Fruit fly (Drosophila melanogaster): Measurements from ENCODE around the gene Aos1.

Gene Aos1

DNA sequence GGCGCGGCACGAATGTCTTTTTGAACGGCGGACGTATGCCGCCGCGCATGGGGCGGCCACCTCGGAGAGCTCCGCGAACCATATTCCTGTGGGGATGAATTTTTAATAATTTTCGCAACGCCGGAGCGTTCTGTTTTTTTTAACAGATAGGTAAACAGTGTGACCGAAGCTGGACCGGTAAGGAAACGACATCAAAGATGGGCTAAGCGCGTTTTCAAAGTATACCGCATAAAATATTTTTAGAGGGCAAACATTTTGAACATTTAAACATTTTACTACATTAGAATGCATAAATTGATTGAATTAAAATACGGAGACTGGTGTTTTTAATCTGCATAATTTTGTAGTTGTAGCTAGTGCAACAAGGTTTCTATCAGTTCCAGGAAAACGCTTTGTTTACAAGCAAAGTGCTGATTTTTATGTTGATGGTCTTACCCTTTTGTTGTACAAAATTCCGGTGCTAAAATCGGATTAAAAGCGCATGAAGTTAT, 4.5 kb downstream of the Aos1 start, which contains the start of the genes CG5641 and CG5245:
Gene CG5641 (minus strand): TSS at position 163 of the 491 bp plus-strand sequence.
Gene CG5245 (plus strand): TSS at position 441 of the 491 bp plus-strand sequence.
- TF ChIP-seq Rel (GFP tag; optimal IDR thresholded peaks at IDR 0.05) (no peak), Rel (tag; optimal IDR thresholded peaks at IDR 0.05) (peak; percentile 66), usp (GFP tag; optimal IDR thresholded peaks at IDR 0.05) (no peak), h (GFP tag; optimal IDR thresholded peaks at IDR 0.05) (no peak)

DNA sequence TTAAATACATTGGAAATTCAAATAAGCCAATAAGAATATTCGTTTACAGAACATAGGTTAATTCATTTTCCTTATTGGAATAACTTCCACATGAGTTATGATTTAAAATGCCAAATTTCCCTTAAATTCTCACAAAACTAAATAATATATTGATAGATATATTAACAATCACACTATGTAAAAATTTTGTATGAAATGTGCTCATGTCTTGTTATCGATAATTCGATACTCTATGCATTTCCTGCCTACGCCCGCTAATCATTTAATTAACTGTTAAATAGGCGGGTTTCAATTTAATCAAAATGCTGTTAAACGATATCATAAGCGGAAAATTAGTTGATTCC, 7.3 kb downstream of the Aos1 start, which contains the start of gene NANS:
Gene NANS (plus strand): TSS at position 269 of the 344 bp plus-strand sequence.
- TF ChIP-seq N (GFP tag; optimal IDR thresholded peaks at IDR 0.05) (no peak), h (GFP tag; optimal IDR thresholded peaks at IDR 0.05) (no peak), CrebA (GFP tag; optimal IDR thresholded peaks at IDR 0.05; ENCODE audit: borderline replicate concordance) (no peak), Hr83 (GFP tag; optimal IDR thresholded peaks at IDR 0.05; ENCODE audit: poor library complexity, severe bottlenecking) (no peak), Jra (GFP tag; optimal IDR thresholded peaks at IDR 0.05) (no peak)

DNA sequence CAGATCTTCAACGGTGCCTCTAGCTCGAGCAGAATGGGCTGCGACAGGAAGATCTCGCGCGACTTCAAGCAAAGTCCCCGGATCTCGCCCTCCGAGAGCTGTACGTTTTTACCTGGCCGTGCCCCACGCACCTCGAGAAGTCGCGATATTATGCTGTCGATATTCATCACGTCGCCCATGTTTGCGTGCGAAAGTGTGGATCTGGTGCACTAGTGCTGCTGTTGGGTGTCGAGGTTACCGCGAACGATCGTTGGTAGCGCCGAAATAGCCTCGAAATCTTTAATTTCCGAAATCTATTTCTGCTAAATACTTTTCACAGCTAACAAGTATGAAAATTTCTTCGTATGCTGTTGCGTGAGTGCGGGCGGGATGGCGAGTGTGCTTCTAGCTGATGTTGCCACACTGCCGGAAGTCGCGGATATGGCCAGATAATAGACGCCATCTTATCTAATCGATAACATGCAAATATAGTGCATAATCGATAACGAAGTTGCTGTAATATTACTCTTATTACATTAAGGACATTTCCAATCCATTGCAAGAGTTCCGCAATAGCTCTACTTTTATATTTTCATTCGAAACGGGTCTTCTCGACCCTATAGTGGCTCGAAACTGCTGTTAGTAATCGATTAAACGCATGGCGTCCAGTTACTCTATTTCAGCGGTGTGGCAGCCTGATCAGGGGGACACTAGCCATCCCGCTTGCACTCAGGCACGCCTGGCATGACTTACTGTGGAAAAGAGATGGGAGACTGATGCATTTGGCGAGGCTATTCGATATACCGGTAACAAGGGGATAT, 7.9 kb downstream of the Aos1 start, which contains the start of gene Pp1-87B:
Gene Pp1-87B (minus strand): TSS at position 408 of the 800 bp plus-strand sequence.
- TF ChIP-seq Rel (GFP tag; optimal IDR thresholded peaks at IDR 0.05) (no peak), Rel (tag; optimal IDR thresholded peaks at IDR 0.05) (peak; percentile 28), ey (GFP tag; optimal IDR thresholded peaks at IDR 0.05) (peak; percentile 4), Hr78 (GFP tag; optimal IDR thresholded peaks at IDR 0.05) (no peak), dl (GFP tag; optimal IDR thresholded peaks at IDR 0.05; ENCODE audit: insufficient read depth in 1 of 2, partially characterized antibody in 2 of 2) (no peak), CG9705 (GFP tag; optimal IDR thresholded peaks at IDR 0.05) (peak; percentile 38), tai (GFP tag; optimal IDR thresholded peaks at IDR 0.05) (no peak), OdsH (GFP tag; optimal IDR thresholded peaks at IDR 0.05) (no peak), h (GFP tag; optimal IDR thresholded peaks at IDR 0.05) (no peak), Sp1 (GFP tag; optimal IDR thresholded peaks at IDR 0.05) (peak; percentile 38), Abd-B (GFP tag; optimal IDR thresholded peaks at IDR 0.05) (no peak), Jra (GFP tag; optimal IDR thresholded peaks at IDR 0.05) (no peak), psq (GFP tag; optimal IDR thresholded peaks at IDR 0.05) (peak; percentile 6), HLH106 (tag; optimal IDR thresholded peaks at IDR 0.05) (peak; percentile 24), Dif (GFP tag; optimal IDR thresholded peaks at IDR 0.05; ENCODE audit: partially characterized antibody) (no peak), brk (GFP tag; optimal IDR thresholded peaks at IDR 0.05) (no peak), woc (GFP tag; optimal IDR thresholded peaks at IDR 0.05) (no peak), Hnf4 (GFP tag; optimal IDR thresholded peaks at IDR 0.05) (no peak), CG32264 (GFP tag; optimal IDR thresholded peaks at IDR 0.05) (no peak), jim (GFP tag; optimal IDR thresholded peaks at IDR 0.05) (no peak), Myc (optimal IDR thresholded peaks at IDR 0.05) (peak; percentile 83), usp (GFP tag; optimal IDR thresholded peaks at IDR 0.05) (no peak)

DNA sequence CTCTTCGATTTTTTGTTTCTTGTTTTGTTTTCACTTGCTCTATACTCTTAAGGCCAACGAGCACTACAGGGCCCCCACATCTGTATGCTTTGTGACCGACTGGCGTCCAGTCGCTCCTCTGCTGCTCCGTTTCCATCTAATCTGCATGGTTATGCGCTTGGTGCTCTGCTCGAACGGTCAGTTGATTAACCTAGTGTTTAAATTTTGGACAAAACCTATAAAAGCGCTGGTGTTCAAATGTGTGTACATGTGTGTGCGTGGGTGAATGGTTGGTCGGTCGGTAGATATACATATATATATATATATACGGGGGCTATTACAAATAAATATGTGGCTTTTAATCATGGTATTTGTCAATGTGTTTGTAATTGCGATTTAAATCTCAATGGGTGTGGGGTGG, 9.6 kb downstream of the Aos1 start:
- TF ChIP-seq rgr (GFP tag; optimal IDR thresholded peaks at IDR 0.05) (peak; percentile 97), woc (GFP tag; optimal IDR thresholded peaks at IDR 0.05) (no peak)

DNA sequence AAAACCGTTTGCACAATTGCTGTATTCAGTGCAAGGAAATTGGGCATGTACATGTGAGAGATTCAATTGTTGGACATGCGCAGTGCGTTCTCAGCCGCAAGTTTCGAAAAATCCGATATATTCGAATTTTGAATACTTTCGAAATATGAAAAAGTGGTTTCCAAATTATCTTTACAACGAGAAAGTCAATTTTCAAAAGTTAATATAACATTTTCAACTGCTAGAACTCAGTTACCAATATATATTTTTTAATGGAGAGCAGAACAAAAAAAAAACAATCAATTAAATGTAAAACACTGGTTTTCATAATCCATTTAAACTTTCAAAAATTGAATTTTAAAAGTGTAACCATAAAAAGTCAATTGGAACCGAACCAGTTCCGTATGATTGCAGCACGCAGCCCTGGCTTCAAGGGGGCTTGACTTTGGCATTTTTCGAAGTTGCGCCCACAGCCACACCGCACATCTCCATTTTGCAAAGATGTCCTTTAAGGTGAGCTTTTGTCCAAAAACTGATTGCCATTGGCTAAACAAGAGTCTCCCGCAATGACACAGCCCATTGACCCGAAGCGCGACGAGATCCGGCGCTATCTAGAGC, 11.1 kb downstream of the Aos1 start, which contains the start of the genes Scgbeta and CG17202:
Gene Scgbeta (minus strand): TSS at position 51 of the 597 bp plus-strand sequence.
Gene CG17202 (plus strand): TSS at position 390 of the 597 bp plus-strand sequence.
- TF ChIP-seq CrebA (GFP tag; optimal IDR thresholded peaks at IDR 0.05; ENCODE audit: borderline replicate concordance): no peak
- no peak for TF ChIP-seq lola (GFP tag; optimal IDR thresholded peaks at IDR 0.05)
- no peak for TF ChIP-seq brk (GFP tag; optimal IDR thresholded peaks at IDR 0.05)
- no peak for TF ChIP-seq Sp1 (GFP tag; optimal IDR thresholded peaks at IDR 0.05)
- TF ChIP-seq CG32264 (GFP tag; optimal IDR thresholded peaks at IDR 0.05): no peak
- no peak for TF ChIP-seq dsf (GFP tag; optimal IDR thresholded peaks at IDR 0.05; ENCODE audit: borderline replicate concordance)
- peak; percentile 56 for TF ChIP-seq Hr83 (GFP tag; optimal IDR thresholded peaks at IDR 0.05; ENCODE audit: poor library complexity, severe bottlenecking)
